Fruit fly (Drosophila melanogaster): ENCODE measurements around the gene Ptip.
A peak's percentile ranks its signal among the peaks of the same experiment; 100 is the strongest.

Gene Ptip

dm6 chr3L:14004041-14004407, 24.9 kb downstream of the Ptip start (continued):
- TF ChIP-seq hth (optimal IDR thresholded peaks at IDR 0.05) (no peak), CG15011 (GFP tag; optimal IDR thresholded peaks at IDR 0.05) (no peak), row (GFP tag; IDR thresholded peaks at IDR 0.05) (no peak; the same call in 2 of the 3 replicates), run (tag; optimal IDR thresholded peaks at IDR 0.05) (no peak), da (GFP tag; optimal IDR thresholded peaks at IDR 0.05) (no peak), CG9817 (tag; optimal IDR thresholded peaks at IDR 0.05) (no peak), Elba2 (GFP tag; optimal IDR thresholded peaks at IDR 0.05) (no peak), ems (GFP tag; optimal IDR thresholded peaks at IDR 0.05) (no peak), mld (GFP tag; IDR thresholded peaks at IDR 0.05; ENCODE audit: partially characterized antibody) (no peak), CG10366 (GFP tag; IDR thresholded peaks at IDR 0.05) (peak; percentile 13; the same call in 1 of the 2 replicates), phol (tag; optimal IDR thresholded peaks at IDR 0.05) (peak; percentile 43), CG30020 (tag; optimal IDR thresholded peaks at IDR 0.05) (peak; percentile 4), CG1647 (GFP tag; optimal IDR thresholded peaks at IDR 0.05) (no peak), bcd (GFP tag; optimal IDR thresholded peaks at IDR 0.05) (no peak), CG6689 (GFP tag; IDR thresholded peaks at IDR 0.05) (no peak), oc (tag; optimal IDR thresholded peaks at IDR 0.05) (peak; percentile 12), crc (GFP tag; optimal IDR thresholded peaks at IDR 0.05) (no peak), tna (GFP tag; IDR thresholded peaks at IDR 0.05; ENCODE audit: partially characterized antibody) (no peak)

- TF ChIP-seq Opbp (GFP tag; IDR thresholded peaks at IDR 0.05; ENCODE audit: partially characterized antibody), result peak; percentile 50; the same call in 2 of the 3 replicates
- no peak for TF ChIP-seq Mes4 (GFP tag; optimal IDR thresholded peaks at IDR 0.05)
- no peak for TF ChIP-seq bigmax (GFP tag; optimal IDR thresholded peaks at IDR 0.05)
- TF ChIP-seq NC2α (GFP tag; optimal IDR thresholded peaks at IDR 0.05), result no peak
- peak; percentile 18 for TF ChIP-seq grau (tag; optimal IDR thresholded peaks at IDR 0.05)
- peak; percentile 21 for TF ChIP-seq CG2678 (tag; optimal IDR thresholded peaks at IDR 0.05)
- TF ChIP-seq kni (GFP tag; optimal IDR thresholded peaks at IDR 0.05), result peak; percentile 18
- TF ChIP-seq Dip3 (GFP tag; optimal IDR thresholded peaks at IDR 0.05), result peak; percentile 31
- TF ChIP-seq trem (tag; optimal IDR thresholded peaks at IDR 0.05), result peak; percentile 65
- peak; percentile 93 for TF ChIP-seq CG9437 (GFP tag; optimal IDR thresholded peaks at IDR 0.05)
- peak; percentile 68 for TF ChIP-seq CG15479 (GFP tag; optimal IDR thresholded peaks at IDR 0.05)
- TF ChIP-seq CG32767 (GFP tag; IDR thresholded peaks at IDR 0.05), result peak; percentile 52; the same call in 1 of the 2 replicates
- peak; percentile 60; the same call in 1 of the 2 replicates for TF ChIP-seq CG9215 (GFP tag; IDR thresholded peaks at IDR 0.05)
- TF ChIP-seq insv (GFP tag; optimal IDR thresholded peaks at IDR 0.05), result no peak
- peak; percentile 78 for TF ChIP-seq sqz (GFP tag; optimal IDR thresholded peaks at IDR 0.05)
- no peak for TF ChIP-seq br (optimal IDR thresholded peaks at IDR 0.05)
- no peak for TF ChIP-seq CG11456 (GFP tag; IDR thresholded peaks at IDR 0.05)
- TF ChIP-seq dm (GFP tag; optimal IDR thresholded peaks at IDR 0.05), result no peak
- TF ChIP-seq CG11723 (GFP tag; optimal IDR thresholded peaks at IDR 0.05), result no peak
- peak; percentile 14 for TF ChIP-seq CG13775 (GFP tag; optimal IDR thresholded peaks at IDR 0.05)
- TF ChIP-seq CG3281 (GFP tag; optimal IDR thresholded peaks at IDR 0.05), result peak; percentile 27
- peak; percentile 28; the same call in 1 of the 2 replicates for TF ChIP-seq tna (GFP tag; IDR thresholded peaks at IDR 0.05; ENCODE audit: partially characterized antibody)
- no peak for TF ChIP-seq Oli (tag; optimal IDR thresholded peaks at IDR 0.05)
- TF ChIP-seq Sin3A (optimal IDR thresholded peaks at IDR 0.05), result peak; percentile 11
- 0 out of 2 replicates have a peak, but pooled peaks have one; percentile 5 for TF ChIP-seq CG32532 (GFP tag; IDR thresholded peaks at IDR 0.05)
- peak; percentile 98 for TF ChIP-seq phol (tag; optimal IDR thresholded peaks at IDR 0.05)
- TF ChIP-seq CG18619 (GFP tag; optimal IDR thresholded peaks at IDR 0.05), result peak; percentile 12
- no peak for TF ChIP-seq Hr39 (optimal IDR thresholded peaks at IDR 0.05)
- TF ChIP-seq tin (GFP tag; optimal IDR thresholded peaks at IDR 0.05), result no peak
- peak; percentile 3 for TF ChIP-seq Sox100B (GFP tag; optimal IDR thresholded peaks at IDR 0.05)
- TF ChIP-seq prd (optimal IDR thresholded peaks at IDR 0.05), result no peak
- 0 out of 3 replicates have a peak, but pooled peaks have one; percentile 22 for TF ChIP-seq prd (GFP tag; IDR thresholded peaks at IDR 0.05)
- TF ChIP-seq CG7556 (GFP tag; optimal IDR thresholded peaks at IDR 0.05), result peak; percentile 20
- TF ChIP-seq Hey (tag; optimal IDR thresholded peaks at IDR 0.05), result no peak
These were observed 25.5 kb downstream of the Ptip start for dm6 chr3L:14003297-14004040.
